Worm (Caenorhabditis elegans): ENCODE results near the gene C55B6.5.

Gene C55B6.5

ce11 chrX:7157483-7157882 is 47.6 kb downstream of the C55B6.5 start:
- TF ChIP-seq unc-55 (GFP tag; optimal IDR thresholded peaks at IDR 0.05) (no peak), C34F6.9 (tag; optimal IDR thresholded peaks at IDR 0.05) (no peak), blmp-1 (tag; optimal IDR thresholded peaks at IDR 0.05; ENCODE audit: insufficient read depth) (peak; percentile 24), sma-3 (GFP tag; optimal IDR thresholded peaks at IDR 0.05) (no peak), crh-2 (tag; optimal IDR thresholded peaks at IDR 0.05) (no peak), fos-1 (tag; optimal IDR thresholded peaks at IDR 0.05) (no peak), unc-62 (GFP tag; optimal IDR thresholded peaks at IDR 0.05) (no peak), lin-11 (tag; optimal IDR thresholded peaks at IDR 0.05) (no peak), ztf-1 (GFP tag; conservative IDR thresholded peaks at IDR 0.05) (no peak), mdl-1 (tag; optimal IDR thresholded peaks at IDR 0.05) (no peak), nhr-11 (tag; optimal IDR thresholded peaks at IDR 0.05) (no peak), mbf-1 (tag; optimal IDR thresholded peaks at IDR 0.05) (no peak), nhr-25 (tag; optimal IDR thresholded peaks at IDR 0.05) (peak; percentile 19), nhr-129 (tag; optimal IDR thresholded peaks at IDR 0.05) (no peak), R02D3.7 (tag; optimal IDR thresholded peaks at IDR 0.05) (no peak), Y55F3AM.14 (GFP tag; optimal IDR thresholded peaks at IDR 0.05) (no peak), nhr-21 (tag; optimal IDR thresholded peaks at IDR 0.05) (no peak), ztf-11 (tag; optimal IDR thresholded peaks at IDR 0.05) (no peak)

- TF ChIP-seq lsy-2 (tag; optimal IDR thresholded peaks at IDR 0.05), result no peak
- TF ChIP-seq F13H6.1 (tag; optimal IDR thresholded peaks at IDR 0.05), result no peak
- no peak for TF ChIP-seq unc-55 (GFP tag; optimal IDR thresholded peaks at IDR 0.05)
Measured at ce11 chrX:7155879-7156278, 49.2 kb downstream of the C55B6.5 start, which contains the start of gene C54D1.7. TSS of gene C54D1.7 (minus strand) at chrX:7156035.

All from whole organism, L2 larva.